Worm (Caenorhabditis elegans) whole organism, late embryonic: Measurements from ENCODE around the gene str-90.

Source experiments
- F13H6.1 ChIP-seq: sonication (generic microtip); optimal IDR thresholded peaks from 2 replicates; lab custom pipeline; 2016; ENCODE audit warnings: missing genetic modification characterization, missing compliant biosample characterization
- K02D7.2 ChIP-seq: sonication (generic microtip); optimal IDR thresholded peaks from 2 replicates; lab custom pipeline; 2017; ENCODE audit warnings: mild to moderate bottlenecking, missing genetic modification characterization, missing compliant biosample characterization
- K09A11.1 ChIP-seq: sonication (generic microtip); optimal IDR thresholded peaks from 2 replicates; lab custom pipeline; 2017; ENCODE audit warnings: antibody characterized with exemption, mild to moderate bottlenecking, missing genetic modification characterization, missing compliant biosample characterization; ENCODE audit not compliant: insufficient read depth
- Y22D7AL.16 ChIP-seq: sonication (generic microtip); optimal IDR thresholded peaks from 2 replicates; lab custom pipeline; 2016; ENCODE audit warnings: missing genetic modification characterization, missing compliant biosample characterization
- ama-1 ChIP-seq: fragments of 150-350 bp; optimal IDR thresholded peaks from 2 replicates; lab custom pipeline; 2014
- ceh-14 ChIP-seq: sonication (generic microtip); optimal IDR thresholded peaks from 2 replicates; lab custom pipeline; 2016; ENCODE audit warnings: missing genotype, missing genetic modification characterization, missing compliant biosample characterization
- ceh-18 ChIP-seq: sonication (generic microtip); optimal IDR thresholded peaks from 2 replicates; lab custom pipeline; 2016; ENCODE audit warnings: missing genetic modification characterization, missing compliant biosample characterization
- ceh-22 ChIP-seq: sonication (generic microtip); optimal IDR thresholded peaks from 2 replicates; lab custom pipeline; 2017; ENCODE audit warnings: missing biosample characterization, missing genetic modification characterization
- ceh-34 ChIP-seq: sonication (generic microtip); optimal IDR thresholded peaks from 2 replicates; lab custom pipeline; 2016; ENCODE audit warnings: mild to moderate bottlenecking, missing genetic modification characterization, missing compliant biosample characterization
- ceh-45 ChIP-seq: fragments of 200-800 bp; sonication (Bioruptor generic); IDR thresholded peaks from 2 replicates; pipeline ENCODE4 v1.3.6; 2022; ENCODE audit warnings: missing genetic modification reagents, missing genetic modification characterization, missing compliant biosample characterization
- ceh-48 ChIP-seq: sonication (generic microtip); optimal IDR thresholded peaks from 2 replicates; lab custom pipeline; 2016; ENCODE audit warnings: missing genetic modification characterization, inconsistent platforms, missing compliant biosample characterization
- ceh-6 ChIP-seq: fragments of 200-800 bp; sonication (Bioruptor generic); optimal IDR thresholded peaks from 2 replicates; lab custom pipeline; 2018; ENCODE audit warnings: mild to moderate bottlenecking, missing genetic modification characterization, missing compliant biosample characterization
- che-1 ChIP-seq: sonication (generic microtip); optimal IDR thresholded peaks from 2 replicates; lab custom pipeline; 2016; ENCODE audit warnings: mild to moderate bottlenecking, missing genetic modification characterization, missing compliant biosample characterization
- dve-1 ChIP-seq: sonication (generic microtip); optimal IDR thresholded peaks from 2 replicates; lab custom pipeline; 2017; ENCODE audit warnings: antibody characterized with exemption, mild to moderate bottlenecking, missing genetic modification characterization, missing compliant biosample characterization
- elt-4 ChIP-seq: sonication (generic microtip); optimal IDR thresholded peaks from 2 replicates; lab custom pipeline; 2016; ENCODE audit warnings: missing genetic modification characterization, missing compliant biosample characterization
- eyg-1 ChIP-seq: sonication (generic microtip); optimal IDR thresholded peaks from 2 replicates; lab custom pipeline; 2016; ENCODE audit warnings: missing genotype, missing genetic modification characterization, missing compliant biosample characterization
- fax-1 ChIP-seq: sonication (generic microtip); optimal IDR thresholded peaks from 2 replicates; lab custom pipeline; 2016; ENCODE audit warnings: missing genotype, missing genetic modification characterization, missing compliant biosample characterization
- fkh-10 ChIP-seq: fragments of 150-350 bp; optimal IDR thresholded peaks from 2 replicates; lab custom pipeline; 2014; ENCODE audit warnings: missing biosample characterization, missing genetic modification reagents, missing genetic modification characterization
- gmeb-2 ChIP-seq: sonication (generic microtip); optimal IDR thresholded peaks from 2 replicates; lab custom pipeline; 2016; ENCODE audit warnings: missing genetic modification characterization, inconsistent platforms, missing compliant biosample characterization
- hlh-13 ChIP-seq: fragments of 200-800 bp; sonication (Bioruptor generic); optimal IDR thresholded peaks from 2 replicates; lab custom pipeline; 2018; ENCODE audit warnings: mild to moderate bottlenecking, missing genetic modification characterization, missing compliant biosample characterization
- hlh-15 ChIP-seq: sonication (generic microtip); optimal IDR thresholded peaks from 2 replicates; lab custom pipeline; 2016; ENCODE audit warnings: missing genetic modification characterization, missing compliant biosample characterization
- hlh-8 ChIP-seq: sonication (generic microtip); optimal IDR thresholded peaks from 2 replicates; lab custom pipeline; 2016; ENCODE audit warnings: missing genotype, missing genetic modification characterization, missing compliant biosample characterization
- nhr-11 ChIP-seq: fragments of 150-350 bp; optimal IDR thresholded peaks from 2 replicates; lab custom pipeline; 2014; ENCODE audit warnings: missing biosample characterization, missing genetic modification characterization
- nhr-232 ChIP-seq: sonication (generic microtip); optimal IDR thresholded peaks from 2 replicates; lab custom pipeline; 2016; ENCODE audit warnings: missing genetic modification characterization, missing compliant biosample characterization
- pha-4 ChIP-seq: fragments of 150-350 bp; optimal IDR thresholded peaks from 2 replicates; lab custom pipeline; 2018; ENCODE audit warnings: missing biosample characterization, missing genetic modification reagents, missing genetic modification characterization
- pqm-1 ChIP-seq: sonication (generic microtip); optimal IDR thresholded peaks from 2 replicates; lab custom pipeline; 2016; ENCODE audit warnings: missing genetic modification characterization, missing compliant biosample characterization
- rnt-1 ChIP-seq: sonication (generic microtip); optimal IDR thresholded peaks from 2 replicates; lab custom pipeline; 2016; ENCODE audit warnings: missing genetic modification characterization, missing compliant biosample characterization
- sdc-2 ChIP-seq: sonication (generic microtip); optimal IDR thresholded peaks from 2 replicates; lab custom pipeline; 2016; ENCODE audit warnings: missing genotype, missing genetic modification characterization, missing compliant biosample characterization
- sox-2 ChIP-seq: fragments of 200-800 bp; sonication (Bioruptor generic); IDR thresholded peaks from 2 replicates; pipeline ENCODE4 v1.3.6; 2022; ENCODE audit warnings: missing genetic modification reagents, missing genetic modification characterization, missing compliant biosample characterization
- sox-4 ChIP-seq: sonication (generic microtip); optimal IDR thresholded peaks from 2 replicates; lab custom pipeline; 2017; ENCODE audit warnings: mild to moderate bottlenecking, missing genetic modification characterization, inconsistent platforms, missing compliant biosample characterization
- syd-9 ChIP-seq: sonication (generic microtip); optimal IDR thresholded peaks from 2 replicates; lab custom pipeline; 2016; ENCODE audit warnings: mild to moderate bottlenecking, missing genetic modification characterization, moderate library complexity, missing compliant biosample characterization
- tbx-7 ChIP-seq: sonication (generic microtip); optimal IDR thresholded peaks from 2 replicates; lab custom pipeline; 2016; ENCODE audit warnings: missing genotype, missing genetic modification characterization, missing compliant biosample characterization
- ttx-3 ChIP-seq: sonication (generic microtip); optimal IDR thresholded peaks from 2 replicates; lab custom pipeline; 2016; ENCODE audit warnings: missing genetic modification reagents, missing genetic modification characterization, missing compliant biosample characterization
- unc-42 ChIP-seq: sonication (generic microtip); optimal IDR thresholded peaks from 2 replicates; lab custom pipeline; 2016; ENCODE audit warnings: missing genotype, missing genetic modification characterization, missing compliant biosample characterization
- unc-55 ChIP-seq: sonication (generic microtip); optimal IDR thresholded peaks from 2 replicates; lab custom pipeline; 2017; ENCODE audit warnings: missing biosample characterization, missing genetic modification reagents, missing genetic modification characterization
- ztf-16 ChIP-seq: sonication (generic microtip); optimal IDR thresholded peaks from 2 replicates; lab custom pipeline; 2017; ENCODE audit warnings: missing genetic modification characterization, missing compliant biosample characterization

str-90 gene

DNA sequence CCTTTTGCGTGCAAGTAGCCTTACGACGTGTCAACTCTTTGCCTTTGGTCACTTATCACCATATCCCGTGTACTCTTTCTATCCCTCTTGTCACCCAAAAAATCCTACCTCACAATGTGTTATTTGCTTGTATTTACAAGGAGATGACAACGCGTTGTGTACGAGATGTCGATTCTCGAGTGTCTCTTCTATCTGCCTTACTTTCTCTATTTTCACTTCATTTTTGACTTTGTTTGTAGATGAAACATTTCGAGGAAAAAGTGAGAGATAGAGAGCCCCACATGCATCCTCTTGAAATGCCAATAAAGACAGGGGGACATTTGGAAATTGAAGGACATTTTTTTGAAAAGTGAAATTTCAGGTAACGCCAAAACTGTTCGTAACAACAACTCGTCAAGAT is 7.8 kb downstream of the str-90 start:
- no peak for TF ChIP-seq eyg-1 (tag; lab: Kevin White, UChicago)
- no peak for TF ChIP-seq sox-4
- TF ChIP-seq gmeb-2 = no peak
- no peak for TF ChIP-seq K02D7.2 (tag; lab: Kevin White, UChicago)
- TF ChIP-seq fkh-10 (GFP tag; lab: Kevin White, UChicago) = no peak
- no peak for TF ChIP-seq ttx-3
- no peak for TF ChIP-seq F13H6.1 (tag; lab: Kevin White, UChicago)
- TF ChIP-seq ceh-18 = no peak
- TF ChIP-seq nhr-232 = no peak
- TF ChIP-seq nhr-11 (tag; lab: Kevin White, UChicago) = no peak
- no peak for TF ChIP-seq ama-1 (lab: Kevin White, UChicago)

ce11 chrV:8114542-8114941 is 11.5 kb downstream of the str-90 start:
- no peak for TF ChIP-seq hlh-15
- TF ChIP-seq gmeb-2 = no peak
- TF ChIP-seq syd-9 = no peak
- no peak for TF ChIP-seq unc-55
- TF ChIP-seq hlh-8 (tag; lab: Kevin White, UChicago) = no peak
- TF ChIP-seq nhr-11 (tag; lab: Kevin White, UChicago) = no peak
- TF ChIP-seq elt-4 (tag; lab: Kevin White, UChicago) = no peak
- no peak for TF ChIP-seq ceh-34 (tag; lab: Kevin White, UChicago)
- TF ChIP-seq nhr-232 = no peak
- TF ChIP-seq ceh-48 (tag; lab: Kevin White, UChicago) = no peak
- no peak for TF ChIP-seq ceh-45 (GFP tag; lab: Robert Waterston, UW)
- no peak for TF ChIP-seq dve-1
- TF ChIP-seq che-1 (tag; lab: Kevin White, UChicago) = no peak
- no peak for TF ChIP-seq fax-1 (tag; lab: Kevin White, UChicago)
- TF ChIP-seq ceh-22 (tag; lab: Kevin White, UChicago) = no peak
- TF ChIP-seq sox-4 = no peak
- TF ChIP-seq, all 69 proteins: peak for 0

DNA sequence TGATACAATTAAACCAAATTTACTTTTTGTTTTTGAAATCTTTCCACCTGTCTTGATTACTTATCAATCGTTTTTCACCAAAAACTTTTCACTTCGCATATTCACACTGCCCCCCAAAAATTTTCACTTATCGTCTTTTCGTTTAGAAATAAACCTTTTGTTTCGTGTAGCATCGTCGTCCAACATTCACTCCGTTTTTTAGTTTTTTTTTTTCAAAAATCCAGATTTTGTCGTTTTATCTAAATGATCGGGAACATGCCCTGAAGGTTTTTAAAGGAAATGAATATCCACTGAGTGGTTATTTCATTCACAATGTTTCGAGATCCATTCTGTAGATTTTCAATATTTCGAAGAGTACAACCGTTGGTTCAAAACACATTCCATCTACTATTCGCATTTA is 14.9 kb downstream of the str-90 start, which contains the start of gene D1014.7:
Gene D1014.7, plus strand, starts transcription at position 301 of the 400 bp plus-strand sequence.
- no peak for TF ChIP-seq hlh-13 (GFP tag; lab: Kevin White, UChicago)
- no peak for TF ChIP-seq hlh-15
- TF ChIP-seq che-1 (tag; lab: Kevin White, UChicago) = no peak
- no peak for TF ChIP-seq hlh-8 (tag; lab: Kevin White, UChicago)
- no peak for TF ChIP-seq eyg-1 (tag; lab: Kevin White, UChicago)
- no peak for TF ChIP-seq K09A11.1 (tag; lab: Kevin White, UChicago)
- TF ChIP-seq pha-4 (tag; lab: Kevin White, UChicago) = no peak
- no peak for TF ChIP-seq ceh-6 (GFP tag; lab: Kevin White, UChicago)
- TF ChIP-seq ceh-14 = no peak
- no peak for TF ChIP-seq tbx-7 (tag; lab: Kevin White, UChicago)
- no peak for TF ChIP-seq ama-1 (lab: Kevin White, UChicago)
- no peak for TF ChIP-seq unc-42
- TF ChIP-seq fkh-10 (GFP tag; lab: Kevin White, UChicago) = no peak
- TF ChIP-seq Y22D7AL.16 (tag; lab: Kevin White, UChicago) = no peak
- no peak for TF ChIP-seq ztf-16 (tag; lab: Kevin White, UChicago)

DNA sequence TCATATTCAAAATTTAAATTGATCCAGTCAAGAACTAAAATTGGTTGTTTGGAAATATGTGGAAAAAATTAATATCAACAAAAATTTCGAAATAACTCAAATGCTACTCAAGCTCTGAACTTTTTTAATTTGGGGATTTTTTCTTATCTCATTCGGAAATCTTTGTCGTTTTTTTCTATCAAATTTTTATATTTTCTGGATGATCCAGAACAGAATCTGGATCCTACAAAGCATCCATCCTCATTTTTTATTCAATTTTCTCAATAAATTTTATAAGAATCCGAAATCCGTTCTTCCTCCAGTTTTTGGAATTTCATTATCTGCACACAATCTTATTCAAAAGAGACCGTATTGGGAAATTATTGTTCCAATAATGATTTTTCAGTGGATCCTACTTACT is 17.8 kb downstream of the str-90 start, which contains the start of gene D1014.6:
Gene D1014.6, plus strand, starts transcription at position 301 of the 400 bp plus-strand sequence.
- TF ChIP-seq ceh-6 (GFP tag; lab: Kevin White, UChicago) = no peak
- TF ChIP-seq pqm-1 = no peak
- no peak for TF ChIP-seq sox-2
- no peak for TF ChIP-seq dve-1
- no peak for TF ChIP-seq sox-4
- no peak for TF ChIP-seq unc-42

DNA sequence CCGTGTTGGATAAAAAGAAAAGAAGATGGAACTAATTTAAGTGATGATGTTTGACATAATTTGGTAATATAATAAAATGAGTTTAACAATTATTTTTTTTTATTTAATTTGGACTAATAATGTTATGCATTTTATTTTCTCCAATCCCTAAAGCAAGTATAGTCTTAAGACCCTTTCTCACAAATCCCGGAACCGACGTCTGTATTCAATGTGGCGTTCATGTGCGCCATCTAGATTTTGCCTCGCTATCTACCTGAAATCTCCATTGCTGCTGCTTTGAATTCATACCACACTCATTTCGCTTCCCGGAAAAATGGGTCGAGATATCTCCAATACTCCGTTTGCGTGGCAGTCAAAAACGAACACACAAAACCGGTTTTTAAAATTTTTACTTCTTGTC is 20.3 kb downstream of the str-90 start, which contains the start of gene D1014.5:
Gene D1014.5, plus strand, starts transcription at position 301 of the 400 bp plus-strand sequence.
- no peak for TF ChIP-seq sox-4
- TF ChIP-seq unc-42 = no peak
- no peak for TF ChIP-seq rnt-1 (tag; lab: Kevin White, UChicago)
- no peak for TF ChIP-seq sdc-2 (tag; lab: Kevin White, UChicago)
